Worm (Caenorhabditis elegans) whole organism, young adult: ENCODE results near the gene arrd-3.
"Not testable (repeated sequence)": the region's sequence is repeated elsewhere in the genome, so short reads cannot be mapped to it uniquely, and the experiment has no call there.

Experiments
- F10E7.11 ChIP-seq: sonication (generic microtip); optimal IDR thresholded peaks from 2 replicates; lab custom pipeline; 2017; ENCODE audit warnings: mild to moderate bottlenecking, missing genetic modification characterization, moderate library complexity, missing compliant biosample characterization
- Y53G8AR.9 ChIP-seq: fragments of 200-800 bp; sonication (Bioruptor generic); conservative IDR thresholded peaks from 2 replicates; pipeline ENCODE4 v1.3.6; 2022; ENCODE audit warnings: missing genetic modification reagents, missing genetic modification characterization, missing compliant biosample characterization
- Y79H2A.3 ChIP-seq: fragments of 200-800 bp; sonication (Bioruptor generic); conservative IDR thresholded peaks from 2 replicates; pipeline ENCODE4 v1.3.6; 2022; ENCODE audit warnings: missing genetic modification reagents, missing genetic modification characterization, missing compliant biosample characterization
- attf-6 ChIP-seq: fragments of 200-800 bp; sonication (Bioruptor generic); IDR thresholded peaks from 2 replicates; pipeline ENCODE4 v1.3.6; 2022; ENCODE audit warnings: missing genetic modification reagents, missing genetic modification characterization, missing compliant biosample characterization
- bed-1 ChIP-seq: fragments of 200-800 bp; sonication (Bioruptor generic); IDR thresholded peaks from 2 replicates; pipeline ENCODE4 v1.3.6; 2022; ENCODE audit warnings: missing genetic modification reagents, missing genetic modification characterization, missing compliant biosample characterization
- madf-6 ChIP-seq: fragments of 200-800 bp; sonication (Bioruptor generic); IDR thresholded peaks from 2 replicates; pipeline ENCODE4 v1.3.6; 2022; ENCODE audit warnings: missing genetic modification reagents, missing genetic modification characterization, missing compliant biosample characterization
- nhr-120 ChIP-seq: fragments of 200-800 bp; sonication (Bioruptor generic); IDR thresholded peaks from 2 replicates; pipeline ENCODE4 v1.3.6; 2022; ENCODE audit warnings: missing genetic modification characterization, missing compliant biosample characterization
- sea-2 ChIP-seq: fragments of 200-800 bp; sonication (Bioruptor generic); IDR thresholded peaks from 2 replicates; pipeline ENCODE4 v1.3.6; 2022; ENCODE audit warnings: missing genetic modification characterization, missing compliant biosample characterization
- snpc-4 ChIP-seq, 5 experiments: fragments of 150-350 bp in 1 of 5; sonication (generic microtip) in 4 of 5; optimal IDR thresholded peaks; 2 replicates each; lab custom pipeline; 2014 to 2018; ENCODE audit warnings: missing genetic modification characterization in 5 of 5, missing biosample characterization in 3 of 5, antibody characterized with exemption in 2 of 5, mild to moderate bottlenecking in 2 of 5, missing compliant biosample characterization in 2 of 5, missing genotype in 2 of 5, moderate library complexity in 2 of 5, missing genetic modification reagents in 1 of 5

Gene arrd-3

DNA sequence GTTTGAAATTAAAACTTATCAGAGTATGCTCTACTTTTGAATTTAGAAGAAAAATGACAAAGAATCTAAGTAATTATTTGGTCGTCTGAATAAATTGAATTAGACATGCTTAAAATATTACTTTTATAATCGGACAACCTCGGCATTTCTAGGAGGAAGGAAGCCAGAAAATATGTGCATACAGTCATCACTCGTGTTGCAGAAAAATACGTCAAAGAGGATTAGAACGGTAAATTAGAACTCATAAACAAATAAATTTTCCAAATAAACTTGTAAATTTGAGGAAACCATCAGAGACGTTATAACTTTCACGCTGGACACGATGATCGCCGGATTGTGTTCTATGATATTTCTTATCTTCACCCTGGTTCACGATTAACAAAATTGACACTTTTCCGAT is 41.9 kb downstream of the arrd-3 start, which contains the start of gene chil-19 (continued):
- TF ChIP-seq attf-6 (GFP tag; lab: Robert Waterston, UW): no peak
- no peak for TF ChIP-seq Y79H2A.3
- no peak for TF ChIP-seq Y53G8AR.9 (GFP tag; lab: Robert Waterston, UW)

DNA sequence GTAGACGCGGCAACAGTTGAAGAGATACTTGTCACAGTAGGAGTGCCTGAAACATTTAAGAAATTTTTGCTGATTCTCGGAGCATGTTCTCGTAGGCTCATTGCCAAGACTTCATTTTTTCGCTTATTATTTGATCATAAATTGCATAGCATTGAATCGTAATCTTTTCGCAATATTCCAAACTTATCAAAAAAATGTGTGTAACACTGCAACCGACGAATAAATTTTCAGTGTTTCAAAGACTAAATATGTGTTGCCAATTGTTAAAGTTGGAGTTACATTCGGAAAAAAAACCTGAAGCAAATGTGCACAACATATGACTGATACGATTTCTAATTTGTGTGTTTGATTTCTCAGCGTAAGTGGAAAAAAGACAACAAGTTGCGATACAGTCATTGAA is 47.1 kb downstream of the arrd-3 start, which contains the start of gene R09D1.14:
Gene R09D1.14, minus strand, starts transcription at position 101 of the 400 bp plus-strand sequence.
- not testable (repeated sequence) for TF ChIP-seq madf-6; sea-2 (GFP tag; lab: Robert Waterston, UW); snpc-4 (GFP tag; optimal IDR thresholded peaks at IDR 0.05; lab: Kevin White, UChicago); snpc-4 (tag; optimal IDR thresholded peaks at IDR 0.05; lab: Kevin White, UChicago)

DNA sequence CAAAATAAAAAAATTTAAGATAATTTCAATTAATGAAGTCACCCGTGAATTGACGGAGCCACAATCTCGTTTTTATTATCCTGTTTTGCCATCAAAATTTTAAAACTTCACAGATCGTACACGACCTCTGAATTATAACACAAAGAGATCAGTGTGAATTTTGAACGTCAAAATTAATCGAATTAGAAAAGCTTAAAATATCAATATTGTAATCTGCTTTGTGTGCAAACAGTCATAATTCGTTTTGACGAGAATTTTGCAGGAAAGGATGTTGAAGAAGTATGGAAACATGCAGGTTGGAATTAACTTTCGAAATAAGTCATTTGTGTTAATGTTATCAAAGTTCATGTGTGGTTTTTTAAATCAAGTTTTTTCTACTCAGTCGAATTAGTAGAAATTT is 49.5 kb downstream of the arrd-3 start, which contains the start of gene chil-21:
Gene chil-21, minus strand, starts transcription at position 101 of the 400 bp plus-strand sequence.
- TF ChIP-seq bed-1 (GFP tag; lab: Robert Waterston, UW); nhr-120 (GFP tag; lab: Robert Waterston, UW); F10E7.11 (tag; lab: Kevin White, UChicago): not testable (repeated sequence)
- TF ChIP-seq, all 124 proteins: peak for 0; not testable (repeated sequence) for 124
